Worm (Caenorhabditis elegans) whole organism, late embryonic: ENCODE data around the gene F28H6.6.

Source experiments
- ahr-1 ChIP-seq: sonication (generic microtip); optimal IDR thresholded peaks from 2 replicates; lab custom pipeline; 2016; ENCODE audit warnings: missing genetic modification characterization, missing compliant biosample characterization
- ceh-45 ChIP-seq: fragments of 200-800 bp; sonication (Bioruptor generic); IDR thresholded peaks from 2 replicates; pipeline ENCODE4 v1.3.6; 2022; ENCODE audit warnings: missing genetic modification reagents, missing genetic modification characterization, missing compliant biosample characterization
- hlh-30 ChIP-seq: sonication (generic microtip); optimal IDR thresholded peaks from 2 replicates; lab custom pipeline; 2017; ENCODE audit warnings: antibody characterized with exemption, missing genetic modification characterization, missing compliant biosample characterization; ENCODE audit not compliant: insufficient read depth
- tbx-2 ChIP-seq: sonication (generic microtip); optimal IDR thresholded peaks from 2 replicates; lab custom pipeline; 2016; ENCODE audit warnings: missing genetic modification characterization, missing compliant biosample characterization

ce11 chrX:14108245-14108644, 17.4 kb downstream of the F28H6.6 start, which contains the start of gene F16B12.7:
- TF ChIP-seq ahr-1 (no peak), ceh-45 (GFP tag; lab: Robert Waterston, UW) (no peak), hlh-30 (tag; lab: Kevin White, UChicago) (no peak), tbx-2 (tag; lab: Kevin White, UChicago) (no peak)
